Worm (Caenorhabditis elegans) whole organism, L4/young adult: ENCODE results near the gene nhr-117.

Experiments used
- W03F9.2 ChIP-seq: fragments of 150-350 bp; optimal IDR thresholded peaks from 2 replicates; lab custom pipeline; 2014; ENCODE audit warnings: missing biosample characterization, missing genetic modification characterization
- dao-5 ChIP-seq: sonication (generic microtip); optimal IDR thresholded peaks from 2 replicates; lab custom pipeline; 2016; ENCODE audit warnings: missing genotype, missing genetic modification characterization, moderate library complexity, missing compliant biosample characterization
- him-1 ChIP-seq: sonication (generic microtip); optimal IDR thresholded peaks from 2 replicates; lab custom pipeline; 2016; ENCODE audit warnings: missing genotype, missing genetic modification reagents, missing genetic modification characterization, missing compliant biosample characterization

nhr-117 gene

ce11 chrV:1631148-1631547 lies 9.8 kb upstream of the nhr-117 start, which contains the start of gene Y46H3D.8:
Y46H3D.8 (minus strand) TSS chrV:1631248.
- TF ChIP-seq him-1 (tag; lab: Kevin White, UChicago) (no peak), dao-5 (tag; lab: Kevin White, UChicago) (no peak), W03F9.2 (no peak)

ce11 chrV:1629329-1629728 lies 8.0 kb upstream of the nhr-117 start, which contains the start of gene nhr-238:
nhr-238 (minus strand) TSS chrV:1629432.
- TF ChIP-seq dao-5 (tag; lab: Kevin White, UChicago), result no peak
- TF ChIP-seq him-1 (tag; lab: Kevin White, UChicago), result no peak
- no peak for TF ChIP-seq W03F9.2

- TF ChIP-seq him-1 (tag; lab: Kevin White, UChicago), result no peak
- TF ChIP-seq W03F9.2, result no peak
- no peak for TF ChIP-seq dao-5 (tag; lab: Kevin White, UChicago)
Measured at ce11 chrV:1627269-1627668, 5.9 kb upstream of the nhr-117 start.

ce11 chrV:1626720-1627119 lies 5.4 kb upstream of the nhr-117 start, which contains the start of gene nhr-237:
nhr-237 (minus strand) TSS chrV:1626820.
- no peak for TF ChIP-seq dao-5 (tag; lab: Kevin White, UChicago)
- TF ChIP-seq him-1 (tag; lab: Kevin White, UChicago), result no peak
- no peak for TF ChIP-seq W03F9.2

ce11 chrV:1624340-1624739 lies 3.0 kb upstream of the nhr-117 start, which contains the start of gene nhr-110:
nhr-110 (minus strand) TSS chrV:1624440.
- TF ChIP-seq W03F9.2 (no peak), him-1 (tag; lab: Kevin White, UChicago) (no peak), dao-5 (tag; lab: Kevin White, UChicago) (no peak)

- TF ChIP-seq dao-5 (tag; lab: Kevin White, UChicago) (no peak), him-1 (tag; lab: Kevin White, UChicago) (no peak), W03F9.2 (no peak)
Measured at ce11 chrV:1623429-1623828, 2.1 kb upstream of the nhr-117 start.

- TF ChIP-seq him-1 (tag; lab: Kevin White, UChicago) (no peak), W03F9.2 (no peak), dao-5 (tag; lab: Kevin White, UChicago) (no peak)
Measured at ce11 chrV:1620537-1620936, 783 bp downstream of the nhr-117 start.

- no peak for TF ChIP-seq him-1 (tag; lab: Kevin White, UChicago)
- TF ChIP-seq W03F9.2, result no peak
- TF ChIP-seq dao-5 (tag; lab: Kevin White, UChicago), result no peak
Measured at ce11 chrV:1618760-1619159, 2.6 kb downstream of the nhr-117 start, which contains the start of gene nhr-179. nhr-179 (minus strand) TSS chrV:1618860.

ce11 chrV:1614726-1615125 lies 6.6 kb downstream of the nhr-117 start, which contains the start of gene srbc-41:
srbc-41 (minus strand) TSS chrV:1614826.
- TF ChIP-seq him-1 (tag; lab: Kevin White, UChicago) (no peak), W03F9.2 (no peak), dao-5 (tag; lab: Kevin White, UChicago) (no peak)

ce11 chrV:1611570-1611969 lies 9.8 kb downstream of the nhr-117 start:
- TF ChIP-seq W03F9.2 (no peak), dao-5 (tag; lab: Kevin White, UChicago) (no peak), him-1 (tag; lab: Kevin White, UChicago) (no peak)

ce11 chrV:1610097-1610496 lies 11.2 kb downstream of the nhr-117 start, which contains the start of gene nhr-177:
nhr-177 (plus strand) TSS chrV:1610263.
- TF ChIP-seq dao-5 (tag; lab: Kevin White, UChicago), result no peak
- no peak for TF ChIP-seq W03F9.2
- TF ChIP-seq him-1 (tag; lab: Kevin White, UChicago), result no peak

- TF ChIP-seq W03F9.2 (no peak), dao-5 (tag; lab: Kevin White, UChicago) (no peak), him-1 (tag; lab: Kevin White, UChicago) (no peak)
Measured at ce11 chrV:1607790-1608189, 13.5 kb downstream of the nhr-117 start, which contains the start of gene nhr-178. nhr-178 (minus strand) TSS chrV:1607953.

ce11 chrV:1600561-1601088 lies 20.7 kb downstream of the nhr-117 start, which contains the start of gene F16B4.2:
F16B4.2 (plus strand) TSS chrV:1601038.
- TF ChIP-seq him-1 (tag; lab: Kevin White, UChicago) (no peak), dao-5 (tag; lab: Kevin White, UChicago) (no peak), W03F9.2 (no peak)

ce11 chrV:1594554-1595092 lies 26.7 kb downstream of the nhr-117 start:
- TF ChIP-seq him-1 (tag; lab: Kevin White, UChicago) (no peak), dao-5 (tag; lab: Kevin White, UChicago) (no peak), W03F9.2 (no peak)
